In the genomic region with DNA sequence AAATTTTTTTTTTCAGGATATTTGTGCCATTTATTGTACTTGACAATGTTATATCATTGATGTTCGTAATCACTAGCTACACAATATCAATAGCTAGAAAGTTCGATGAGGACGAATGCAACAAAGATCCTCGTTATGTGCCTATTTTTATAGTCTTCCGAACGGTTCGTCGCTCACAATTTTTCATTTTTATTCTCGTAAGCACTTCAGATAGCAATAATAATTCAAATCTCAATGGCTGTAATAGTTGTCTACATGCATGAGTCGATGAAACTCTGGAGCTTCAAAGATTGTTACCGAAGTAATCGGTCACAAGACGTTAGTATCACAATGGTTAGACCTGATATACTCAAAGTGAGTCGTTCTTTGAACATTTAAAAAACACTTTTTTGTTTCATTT, we compare ENCODE assay signal across 1 worm cellular context.
TF ChIP-seq lines count a peak whose summit lies in the region.

No protein-coding gene starts in this region.

TF ChIP-seq in whole organism, L3 larva, 47 proteins besides CTCF, POLR2A, EP300 and RAD21 (continued from another document):
- TF ChIP-seq unc-62 (GFP tag; optimal IDR thresholded peaks at IDR 0.05; lab: Kevin White, UChicago) (no peak), lin-39 (tag; optimal IDR thresholded peaks at IDR 0.05; lab: Kevin White, UChicago) (no peak)
TF ChIP-seq in whole organism, L3 larva: peak in this region for 5.
